Worm (Caenorhabditis elegans) whole organism, L2 larva: ENCODE data around the gene kel-10.

Experiments
- C34F6.9 ChIP-seq: fragments of 150-350 bp; optimal IDR thresholded peaks from 2 replicates; lab custom pipeline; 2014; ENCODE audit warnings: missing biosample characterization, missing genetic modification characterization
- F13H6.1 ChIP-seq: sonication (generic microtip); optimal IDR thresholded peaks from 2 replicates; lab custom pipeline; 2016; ENCODE audit warnings: missing genetic modification characterization, missing compliant biosample characterization
- Y55F3AM.14 ChIP-seq: fragments of 200-800 bp; sonication (Bioruptor generic); optimal IDR thresholded peaks from 2 replicates; lab custom pipeline; 2018; ENCODE audit warnings: mild to moderate bottlenecking, missing genetic modification characterization, missing compliant biosample characterization
- ZK546.5 ChIP-seq: sonication (generic microtip); optimal IDR thresholded peaks from 2 replicates; lab custom pipeline; 2017; ENCODE audit warnings: missing biosample characterization, missing genetic modification characterization
- blmp-1 ChIP-seq: sonication (generic microtip); optimal IDR thresholded peaks from 2 replicates; lab custom pipeline; 2017; ENCODE audit warnings: missing genetic modification characterization, mild to moderate bottlenecking, missing compliant biosample characterization, antibody characterized with exemption, moderate library complexity; ENCODE audit not compliant: insufficient read depth
- ceh-16 ChIP-seq: fragments of 150-350 bp; optimal IDR thresholded peaks from 2 replicates; lab custom pipeline; 2014; ENCODE audit warnings: missing biosample characterization, missing genetic modification characterization
- ceh-82 ChIP-seq: fragments of 150-350 bp; optimal IDR thresholded peaks from 2 replicates; lab custom pipeline; 2014; ENCODE audit warnings: missing biosample characterization, missing genetic modification characterization
- crh-2 ChIP-seq: sonication (generic microtip); optimal IDR thresholded peaks from 2 replicates; lab custom pipeline; 2017; ENCODE audit warnings: missing biosample characterization, missing genetic modification characterization
- egl-27 ChIP-seq: sonication (generic microtip); optimal IDR thresholded peaks from 3 replicates; lab custom pipeline; 2017; ENCODE audit warnings: missing biosample characterization, missing genetic modification reagents, missing genetic modification characterization
- elt-3 ChIP-seq: sonication (generic microtip); optimal IDR thresholded peaks from 2 replicates; lab custom pipeline; 2017; ENCODE audit warnings: missing biosample characterization, missing genetic modification characterization
- fos-1 ChIP-seq: fragments of 150-350 bp; optimal IDR thresholded peaks from 2 replicates; lab custom pipeline; 2014; ENCODE audit warnings: missing biosample characterization, missing genetic modification characterization
- gmeb-1 ChIP-seq: fragments of 150-350 bp; optimal IDR thresholded peaks from 2 replicates; lab custom pipeline; 2014; ENCODE audit warnings: missing biosample characterization, missing genetic modification characterization
- lin-13 ChIP-seq: fragments of 150-350 bp; optimal IDR thresholded peaks from 2 replicates; lab custom pipeline; 2014; ENCODE audit warnings: missing biosample characterization, missing genetic modification reagents, missing genetic modification characterization
- lsy-2 ChIP-seq, 2 experiments: fragments of 150-350 bp in 1 of 2; sonication (generic microtip) in 1 of 2; optimal IDR thresholded peaks; 2 replicates each; lab custom pipeline; 2014 to 2017; ENCODE audit warnings: missing biosample characterization in 2 of 2, missing genetic modification characterization in 2 of 2
- mbf-1 ChIP-seq: sonication (generic microtip); optimal IDR thresholded peaks from 2 replicates; lab custom pipeline; 2017; ENCODE audit warnings: missing biosample characterization, missing genetic modification characterization
- mdl-1 ChIP-seq, 2 experiments: fragments of 150-350 bp in 1 of 2; sonication (generic microtip) in 1 of 2; optimal IDR thresholded peaks; 2 replicates each; lab custom pipeline; 2017; ENCODE audit warnings: missing biosample characterization in 2 of 2, missing genetic modification characterization in 2 of 2
- nhr-10 ChIP-seq: sonication (generic microtip); optimal IDR thresholded peaks from 2 replicates; lab custom pipeline; 2017; ENCODE audit warnings: missing biosample characterization, missing genetic modification characterization
- nhr-12 ChIP-seq: fragments of 150-350 bp; optimal IDR thresholded peaks from 2 replicates; lab custom pipeline; 2014; ENCODE audit warnings: missing biosample characterization, missing genetic modification characterization
- nhr-129 ChIP-seq: fragments of 150-350 bp; optimal IDR thresholded peaks from 2 replicates; lab custom pipeline; 2014; ENCODE audit warnings: missing biosample characterization, missing genetic modification characterization
- nhr-21 ChIP-seq: fragments of 150-350 bp; optimal IDR thresholded peaks from 2 replicates; lab custom pipeline; 2014; ENCODE audit warnings: missing biosample characterization, missing genetic modification characterization
- nhr-23 ChIP-seq: fragments of 150-350 bp; optimal IDR thresholded peaks from 2 replicates; lab custom pipeline; 2014; ENCODE audit warnings: missing biosample characterization, missing genetic modification reagents, missing genetic modification characterization
- nhr-25 ChIP-seq: fragments of 150-350 bp; sonication (generic microtip); optimal IDR thresholded peaks from 3 replicates; lab custom pipeline; 2014; ENCODE audit warnings: missing biosample characterization, missing genetic modification characterization
- nhr-77 ChIP-seq: fragments of 150-350 bp; optimal IDR thresholded peaks from 2 replicates; lab custom pipeline; 2014; ENCODE audit warnings: missing biosample characterization, missing genetic modification characterization
- peb-1 ChIP-seq: fragments of 150-350 bp; optimal IDR thresholded peaks from 2 replicates; lab custom pipeline; 2014; ENCODE audit warnings: missing biosample characterization, missing genetic modification characterization
- sem-4 ChIP-seq: fragments of 150-350 bp; optimal IDR thresholded peaks from 2 replicates; lab custom pipeline; 2014; ENCODE audit warnings: missing biosample characterization, missing genetic modification reagents, missing genetic modification characterization
- skn-1 ChIP-seq: sonication (generic microtip); optimal IDR thresholded peaks from 2 replicates; lab custom pipeline; 2017; ENCODE audit warnings: missing biosample characterization, missing genetic modification characterization
- sma-3 ChIP-seq: sonication (generic microtip); optimal IDR thresholded peaks from 2 replicates; lab custom pipeline; 2016; ENCODE audit warnings: missing genetic modification reagents, missing genetic modification characterization, missing compliant biosample characterization
- sma-9 ChIP-seq, 2 experiments: fragments of 150-350 bp in 1 of 2; sonication (generic microtip) in 1 of 2; optimal IDR thresholded peaks; 2 replicates each; lab custom pipeline; 2014 to 2016; ENCODE audit warnings: missing genetic modification characterization in 2 of 2, mild to moderate bottlenecking in 1 of 2, missing biosample characterization in 1 of 2, missing compliant biosample characterization in 1 of 2, missing genetic modification reagents in 1 of 2, moderate library complexity in 1 of 2
- unc-55 ChIP-seq: fragments of 150-350 bp; sonication (generic microtip); optimal IDR thresholded peaks from 3 replicates; lab custom pipeline; 2014; ENCODE audit warnings: missing biosample characterization, missing genetic modification reagents, missing genetic modification characterization
- unc-62 ChIP-seq: fragments of 150-350 bp; optimal IDR thresholded peaks from 2 replicates; lab custom pipeline; 2014; ENCODE audit warnings: missing biosample characterization, missing genetic modification reagents, missing genetic modification characterization
- zag-1 ChIP-seq: fragments of 150-350 bp; optimal IDR thresholded peaks from 2 replicates; lab custom pipeline; 2014; ENCODE audit warnings: missing biosample characterization, missing genetic modification characterization
- ztf-1 ChIP-seq: fragments of 200-800 bp; sonication (Bioruptor generic); conservative IDR thresholded peaks from 2 replicates; pipeline ENCODE4 v1.3.6; 2022; ENCODE audit warnings: missing genetic modification characterization, missing compliant biosample characterization
- ztf-4 ChIP-seq: fragments of 150-350 bp; optimal IDR thresholded peaks from 2 replicates; lab custom pipeline; 2014; ENCODE audit warnings: missing biosample characterization, missing genetic modification characterization

kel-10 gene

ce11 chrIII:10095377-10095776, 5.9 kb downstream of the kel-10 start:
- TF ChIP-seq nhr-25 = no peak
- peak in 1 of 2 experiments; percentile 66 for TF ChIP-seq lsy-2 (tag; optimal IDR thresholded peaks at IDR 0.05; lab: Kevin White, UChicago)

ce11 chrIII:10094538-10094937, 6.7 kb downstream of the kel-10 start:
- TF ChIP-seq ceh-16 (peak; percentile 51), mbf-1 (no peak), gmeb-1 (tag; lab: Kevin White, UChicago) (no peak), lin-13 (GFP tag; lab: Kevin White, UChicago) (no peak), nhr-21 (tag; lab: Kevin White, UChicago) (peak; percentile 55), nhr-25 (peak; percentile 43), lsy-2 (tag; optimal IDR thresholded peaks at IDR 0.05; lab: Kevin White, UChicago) (peak in 1 of 2 experiments; percentile 47), sma-9 (GFP tag; optimal IDR thresholded peaks at IDR 0.05; lab: Kevin White, UChicago) (peak; percentile 19), sma-9 (tag; optimal IDR thresholded peaks at IDR 0.05; lab: Kevin White, UChicago) (no peak), sma-3 (GFP tag; lab: Kevin White, UChicago) (peak; percentile 20), F13H6.1 (peak; percentile 54), nhr-10 (no peak)

ce11 chrIII:10093093-10093492, 8.2 kb downstream of the kel-10 start:
- TF ChIP-seq lsy-2 (tag; optimal IDR thresholded peaks at IDR 0.05; lab: Kevin White, UChicago) (peak in 1 of 2 experiments; percentile 48), gmeb-1 (tag; lab: Kevin White, UChicago) (peak; percentile 81), ceh-82 (tag; lab: Kevin White, UChicago) (no peak), skn-1 (tag; lab: Kevin White, UChicago) (no peak), peb-1 (no peak), nhr-77 (tag; lab: Kevin White, UChicago) (no peak), lin-13 (GFP tag; lab: Kevin White, UChicago) (peak; percentile 23), unc-55 (GFP tag; lab: Kevin White, UChicago) (peak; percentile 57), nhr-129 (tag; lab: Kevin White, UChicago) (peak; percentile 21)

- TF ChIP-seq mbf-1 (no peak), C34F6.9 (no peak), zag-1 (tag; lab: Kevin White, UChicago) (no peak), nhr-12 (tag; lab: Kevin White, UChicago) (no peak), mdl-1 (tag; optimal IDR thresholded peaks at IDR 0.05; lab: Kevin White, UChicago) (no peak), nhr-23 (tag; lab: Kevin White, UChicago) (no peak), Y55F3AM.14 (no peak), crh-2 (no peak), fos-1 (no peak)
Observed at ce11 chrIII:10090685-10091084, 10.6 kb downstream of the kel-10 start, which contains the start of gene gtf-2H2C. gtf-2H2C (minus strand) TSS chrIII:10090785.

ce11 chrIII:10088508-10088981, 12.7 kb downstream of the kel-10 start, which contains the start of gene hal-2:
hal-2 (minus strand) TSS chrIII:10088931.
- TF ChIP-seq peb-1 = no peak
- TF ChIP-seq lsy-2 (tag; optimal IDR thresholded peaks at IDR 0.05; lab: Kevin White, UChicago) = no peak
- TF ChIP-seq sem-4 (tag; lab: Kevin White, UChicago) = no peak
- no peak for TF ChIP-seq egl-27 (tag; lab: Kevin White, UChicago)
- no peak for TF ChIP-seq nhr-25
- no peak for TF ChIP-seq mdl-1 (tag; optimal IDR thresholded peaks at IDR 0.05; lab: Kevin White, UChicago)
- TF ChIP-seq ceh-82 (tag; lab: Kevin White, UChicago) = no peak
- TF ChIP-seq ZK546.5 (tag; lab: Kevin White, UChicago) = no peak
- TF ChIP-seq unc-62 (GFP tag; lab: Kevin White, UChicago) = no peak
- no peak for TF ChIP-seq blmp-1 (tag; lab: Kevin White, UChicago)
- TF ChIP-seq gmeb-1 (tag; lab: Kevin White, UChicago) = no peak
- TF ChIP-seq ztf-4 (tag; lab: Kevin White, UChicago) = no peak
- no peak for TF ChIP-seq sma-3 (GFP tag; lab: Kevin White, UChicago)
- no peak for TF ChIP-seq Y55F3AM.14
- no peak for TF ChIP-seq fos-1
- TF ChIP-seq elt-3 (tag; lab: Kevin White, UChicago) = no peak
- TF ChIP-seq nhr-129 (tag; lab: Kevin White, UChicago) = no peak
- no peak for TF ChIP-seq ztf-1
